Fruit fly (Drosophila melanogaster): ENCODE measurements around the gene eff.

The eff gene

DNA sequence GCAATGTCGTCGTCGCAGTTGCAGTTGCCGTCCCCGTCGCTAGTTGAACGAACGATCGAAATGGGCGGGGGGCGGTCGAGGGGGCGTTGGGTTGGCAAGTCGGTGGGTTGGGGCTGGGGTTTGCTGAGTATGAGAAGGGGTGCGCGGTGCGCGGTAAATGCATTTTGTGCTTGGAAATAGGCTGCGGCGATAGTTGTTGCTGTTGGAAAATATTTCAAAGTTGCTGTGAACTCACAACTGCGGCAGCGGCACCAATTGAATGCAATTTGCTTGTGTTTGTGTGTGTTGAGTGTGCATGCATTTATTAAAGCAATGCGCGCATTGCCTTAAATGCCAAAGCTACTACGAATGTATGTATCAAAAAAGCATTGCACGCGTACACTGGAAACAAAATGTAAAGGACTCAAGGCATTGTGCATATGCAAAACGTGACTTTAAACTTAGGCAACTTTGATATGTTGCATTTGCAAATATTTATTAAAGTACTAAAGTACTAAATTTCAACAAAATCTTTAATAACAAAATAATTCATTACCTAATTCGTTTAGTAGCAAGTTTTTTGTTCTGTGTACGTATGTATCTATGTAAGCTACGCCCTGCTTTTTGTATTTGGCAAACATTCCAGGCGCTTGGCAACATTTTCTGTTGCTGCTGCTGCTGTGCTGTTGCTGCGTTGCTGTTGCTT lies 26.1 kb downstream of the eff start (continued):
- TF ChIP-seq CG12391 (tag; optimal IDR thresholded peaks at IDR 0.05) = peak; percentile 59
- TF ChIP-seq CG18599 (GFP tag; optimal IDR thresholded peaks at IDR 0.05) = no peak
- TF ChIP-seq CTCF (GFP tag; optimal IDR thresholded peaks at IDR 0.05) = no peak
- 0 out of 3 replicates have a peak, but pooled peaks have one; percentile 26 for TF ChIP-seq row (GFP tag; IDR thresholded peaks at IDR 0.05)
- TF ChIP-seq nmo (GFP tag; optimal IDR thresholded peaks at IDR 0.05) = peak; percentile 55
- TF ChIP-seq CG2202 (tag; optimal IDR thresholded peaks at IDR 0.05) = peak; percentile 42
- no peak for TF ChIP-seq CG3065 (GFP tag; optimal IDR thresholded peaks at IDR 0.05)
- peak; percentile 9 for TF ChIP-seq CG9727 (GFP tag; optimal IDR thresholded peaks at IDR 0.05)
- no peak for TF ChIP-seq jing (GFP tag; optimal IDR thresholded peaks at IDR 0.05)
- peak; percentile 47 for TF ChIP-seq cg (GFP tag; optimal IDR thresholded peaks at IDR 0.05)
- TF ChIP-seq Dll (GFP tag; IDR thresholded peaks at IDR 0.05; ENCODE audit: partially characterized antibody) = no peak
- no peak for TF ChIP-seq B-H2 (GFP tag; optimal IDR thresholded peaks at IDR 0.05)
- TF ChIP-seq corto (GFP tag; optimal IDR thresholded peaks at IDR 0.05) = no peak
- TF ChIP-seq Poxn (GFP tag; IDR thresholded peaks at IDR 0.05) = no peak
- no peak for TF ChIP-seq Hr3 (GFP tag; optimal IDR thresholded peaks at IDR 0.05)
- peak; percentile 34 for TF ChIP-seq CG4820 (GFP tag; optimal IDR thresholded peaks at IDR 0.05)
- TF ChIP-seq Scr (GFP tag; IDR thresholded peaks at IDR 0.05; ENCODE audit: partially characterized antibody) = no peak
- no peak for TF ChIP-seq D19B (GFP tag; optimal IDR thresholded peaks at IDR 0.05)
- TF ChIP-seq bab2 (GFP tag; optimal IDR thresholded peaks at IDR 0.05) = no peak
- no peak for TF ChIP-seq Bdp1 (GFP tag; optimal IDR thresholded peaks at IDR 0.05)
- TF ChIP-seq CG14014 (GFP tag; IDR thresholded peaks at IDR 0.05) = peak; percentile 33; the same call in 1 of the 2 replicates
- TF ChIP-seq Vsx1 (GFP tag; optimal IDR thresholded peaks at IDR 0.05) = peak; percentile 14
- TF ChIP-seq Asciz (GFP tag; optimal IDR thresholded peaks at IDR 0.05) = peak; percentile 35
- no peak; the same call in 1 of the 2 replicates for TF ChIP-seq CG31441 (GFP tag; IDR thresholded peaks at IDR 0.05)
- no peak for TF ChIP-seq ro (GFP tag; IDR thresholded peaks at IDR 0.05)
- peak; percentile 51; the same call in 1 of the 2 replicates for TF ChIP-seq CG32767 (GFP tag; IDR thresholded peaks at IDR 0.05)
- no peak for TF ChIP-seq CG13287 (GFP tag; IDR thresholded peaks at IDR 0.05; ENCODE audit: partially characterized antibody)
- no peak for TF ChIP-seq CG9797 (GFP tag; optimal IDR thresholded peaks at IDR 0.05)
- TF ChIP-seq CG10321 (GFP tag; IDR thresholded peaks at IDR 0.05) = no peak
- peak; percentile 79 for TF ChIP-seq CG11504 (tag; optimal IDR thresholded peaks at IDR 0.05)
- no peak for TF ChIP-seq CG32772 (GFP tag; IDR thresholded peaks at IDR 0.05)
- no peak for TF ChIP-seq cwo (GFP tag; optimal IDR thresholded peaks at IDR 0.05)
- no peak for TF ChIP-seq ERR (GFP tag; optimal IDR thresholded peaks at IDR 0.05)
- no peak for TF ChIP-seq luna (GFP tag; optimal IDR thresholded peaks at IDR 0.05)
- TF ChIP-seq crp (GFP tag; optimal IDR thresholded peaks at IDR 0.05) = no peak
- no peak for TF ChIP-seq Mad (GFP tag; optimal IDR thresholded peaks at IDR 0.05)
- peak; percentile 57 for TF ChIP-seq CG8388 (GFP tag; optimal IDR thresholded peaks at IDR 0.05)
- no peak for TF ChIP-seq CG3281 (GFP tag; optimal IDR thresholded peaks at IDR 0.05)
- no peak for TF ChIP-seq CG8359 (GFP tag; optimal IDR thresholded peaks at IDR 0.05; ENCODE audit: borderline replicate concordance)
- peak in 1 of 2 experiments; percentile 78 for TF ChIP-seq eve (GFP tag; optimal IDR thresholded peaks at IDR 0.05)
- TF ChIP-seq Atf6 (GFP tag; IDR thresholded peaks at IDR 0.05) = no peak
- TF ChIP-seq Tbp (GFP tag; optimal IDR thresholded peaks at IDR 0.05) = no peak
- no peak for TF ChIP-seq abd-A (tag; optimal IDR thresholded peaks at IDR 0.05)
- peak; percentile 62 for TF ChIP-seq Ets65A (GFP tag)
- TF ChIP-seq Aef1 (GFP tag; IDR thresholded peaks at IDR 0.05) = no peak
- TF ChIP-seq CG4854 (GFP tag; optimal IDR thresholded peaks at IDR 0.05) = peak; percentile 42
- no peak for TF ChIP-seq CG7271 (tag; optimal IDR thresholded peaks at IDR 0.05)
- 0 out of 2 replicates have a peak, but pooled peaks have one; percentile 19 for TF ChIP-seq ttk (GFP tag; IDR thresholded peaks at IDR 0.05)
- no peak for TF ChIP-seq Adf1 (GFP tag; IDR thresholded peaks at IDR 0.05)
- TF ChIP-seq NC2α (GFP tag; optimal IDR thresholded peaks at IDR 0.05) = no peak

Measured in whole organism, embryonic.